Worm (Caenorhabditis elegans) whole organism, L3 larva: ENCODE data around the gene srd-17.

Experiments
- R02D3.7 ChIP-seq: fragments of 150-350 bp; optimal IDR thresholded peaks from 2 replicates; lab custom pipeline; 2014; ENCODE audit warnings: missing biosample characterization, missing genetic modification characterization
- ZK546.5 ChIP-seq: sonication (generic microtip); optimal IDR thresholded peaks from 2 replicates; lab custom pipeline; 2017; ENCODE audit warnings: missing biosample characterization, missing genetic modification characterization
- ama-1 ChIP-seq: fragments of 150-350 bp; optimal IDR thresholded peaks from 2 replicates; lab custom pipeline; 2018
- ceh-16 ChIP-seq: sonication (generic microtip); optimal IDR thresholded peaks from 2 replicates; lab custom pipeline; 2017; ENCODE audit warnings: missing biosample characterization, missing genetic modification characterization
- ceh-28 ChIP-seq: fragments of 150-350 bp; optimal IDR thresholded peaks from 2 replicates; lab custom pipeline; 2014; ENCODE audit warnings: missing biosample characterization, missing genetic modification reagents, missing genetic modification characterization
- egl-27 ChIP-seq: sonication (generic microtip); optimal IDR thresholded peaks from 4 replicates; lab custom pipeline; 2017; ENCODE audit warnings: missing biosample characterization, missing genetic modification reagents, missing genetic modification characterization
- elt-2 ChIP-seq: sonication (generic microtip); optimal IDR thresholded peaks from 2 replicates; lab custom pipeline; 2016; ENCODE audit warnings: missing genetic modification reagents, mild to moderate bottlenecking, missing genetic modification characterization, missing compliant biosample characterization
- elt-3 ChIP-seq, 3 experiments: fragments of 150-350 bp in 1 of 3; sonication (generic microtip) in 2 of 3; optimal IDR thresholded peaks; 2 replicates in 2 of 3; 4 replicates in 1 of 3; lab custom pipeline; 2014 to 2017; ENCODE audit warnings: missing biosample characterization in 3 of 3, missing genetic modification characterization in 3 of 3
- eor-1 ChIP-seq, 2 experiments: fragments of 150-350 bp; optimal IDR thresholded peaks; 2 replicates each; lab custom pipeline; 2014 to 2018; ENCODE audit warnings: missing biosample characterization in 2 of 2, missing genetic modification characterization in 2 of 2
- fkh-10 ChIP-seq: sonication (generic microtip); optimal IDR thresholded peaks from 2 replicates; lab custom pipeline; 2017; ENCODE audit warnings: missing biosample characterization, missing genetic modification reagents, missing genetic modification characterization
- fos-1 ChIP-seq: fragments of 150-350 bp; optimal IDR thresholded peaks from 2 replicates; lab custom pipeline; 2014; ENCODE audit warnings: missing biosample characterization, missing genetic modification characterization
- hmg-11 ChIP-seq: sonication (generic microtip); optimal IDR thresholded peaks from 2 replicates; lab custom pipeline; 2016; ENCODE audit warnings: missing genetic modification characterization, missing compliant biosample characterization
- lin-39 ChIP-seq: fragments of 150-350 bp; optimal IDR thresholded peaks from 2 replicates; lab custom pipeline; 2018; ENCODE audit warnings: missing biosample characterization, missing genetic modification reagents, missing genetic modification characterization
- lsy-12 ChIP-seq: sonication (generic microtip); optimal IDR thresholded peaks from 2 replicates; lab custom pipeline; 2016; ENCODE audit warnings: mild to moderate bottlenecking, missing genetic modification characterization, missing compliant biosample characterization
- mml-1 ChIP-seq: fragments of 150-350 bp; sonication (generic microtip); optimal IDR thresholded peaks from 3 replicates; lab custom pipeline; 2014; ENCODE audit warnings: missing biosample characterization, missing genetic modification characterization
- nhr-11 ChIP-seq: fragments of 150-350 bp; optimal IDR thresholded peaks from 2 replicates; lab custom pipeline; 2014; ENCODE audit warnings: missing biosample characterization, missing genetic modification characterization
- nhr-23 ChIP-seq: fragments of 150-350 bp; optimal IDR thresholded peaks from 2 replicates; lab custom pipeline; 2014; ENCODE audit warnings: missing biosample characterization, missing genetic modification reagents, missing genetic modification characterization
- nhr-25 ChIP-seq: sonication (generic microtip); optimal IDR thresholded peaks from 2 replicates; lab custom pipeline; 2017; ENCODE audit warnings: missing biosample characterization, missing genetic modification characterization
- nhr-28 ChIP-seq: fragments of 150-350 bp; optimal IDR thresholded peaks from 2 replicates; lab custom pipeline; 2014; ENCODE audit warnings: missing biosample characterization, missing genetic modification characterization
- nhr-43 ChIP-seq: sonication (generic microtip); optimal IDR thresholded peaks from 2 replicates; lab custom pipeline; 2016; ENCODE audit warnings: mild to moderate bottlenecking, missing genetic modification characterization, missing compliant biosample characterization; ENCODE audit not compliant: poor library complexity, severe bottlenecking
- nhr-76 ChIP-seq: fragments of 150-350 bp; sonication (generic microtip); optimal IDR thresholded peaks from 5 replicates; lab custom pipeline; 2014; ENCODE audit warnings: missing biosample characterization, missing genetic modification characterization
- nhr-77 ChIP-seq: fragments of 150-350 bp; optimal IDR thresholded peaks from 2 replicates; lab custom pipeline; 2014; ENCODE audit warnings: missing biosample characterization, missing genetic modification characterization
- pha-4 ChIP-seq: fragments of 150-350 bp; optimal IDR thresholded peaks from 2 replicates; lab custom pipeline; 2014; ENCODE audit warnings: missing biosample characterization, missing genetic modification reagents, missing genetic modification characterization
- pqm-1 ChIP-seq: fragments of 150-350 bp; optimal IDR thresholded peaks from 2 replicates; lab custom pipeline; 2017; ENCODE audit warnings: missing biosample characterization, missing genetic modification characterization, inconsistent platforms
- sea-2 ChIP-seq: fragments of 150-350 bp; sonication (generic microtip); optimal IDR thresholded peaks from 4 replicates; lab custom pipeline; 2014; ENCODE audit warnings: missing biosample characterization, missing genetic modification reagents, missing genetic modification characterization
- tbx-2 ChIP-seq: sonication (generic microtip); optimal IDR thresholded peaks from 2 replicates; lab custom pipeline; 2016; ENCODE audit warnings: mild to moderate bottlenecking, missing genetic modification characterization, missing compliant biosample characterization
- unc-39 ChIP-seq: sonication (generic microtip); optimal IDR thresholded peaks from 4 replicates; lab custom pipeline; 2017; ENCODE audit warnings: missing biosample characterization, missing genetic modification characterization
- unc-62 ChIP-seq: fragments of 150-350 bp; sonication (generic microtip); optimal IDR thresholded peaks from 4 replicates; lab custom pipeline; 2014; ENCODE audit warnings: missing biosample characterization, missing genetic modification reagents, missing genetic modification characterization
- ztf-4 ChIP-seq: fragments of 150-350 bp; optimal IDR thresholded peaks from 2 replicates; lab custom pipeline; 2014; ENCODE audit warnings: missing biosample characterization, missing genetic modification characterization

Gene srd-17

DNA sequence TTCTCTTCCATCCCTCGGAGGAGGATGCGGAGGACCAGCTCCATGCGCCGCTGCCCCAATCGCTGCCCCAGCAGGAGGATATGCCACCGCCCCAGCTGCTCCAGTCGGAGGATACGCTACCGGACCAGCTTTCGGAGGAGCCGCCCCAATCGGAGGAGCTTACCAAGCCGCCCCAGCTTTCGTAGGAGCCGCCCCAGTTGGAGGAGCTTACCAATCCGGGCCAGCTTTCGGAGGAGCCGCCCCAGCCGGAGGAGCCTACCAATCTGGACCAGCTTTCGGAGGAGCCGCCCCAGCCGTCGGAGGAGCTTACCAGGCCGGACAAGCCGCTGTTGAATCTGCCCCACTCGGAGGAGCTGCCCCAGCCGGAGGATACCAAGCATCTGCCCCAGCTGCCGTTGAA, 17.1 kb downstream of the srd-17 start:
- TF ChIP-seq lsy-12, result peak; percentile 22
- no peak for TF ChIP-seq lin-39 (tag; lab: Kevin White, UChicago)
- TF ChIP-seq unc-39, result no peak
- no peak for TF ChIP-seq ama-1 (lab: Kevin White, UChicago)

DNA sequence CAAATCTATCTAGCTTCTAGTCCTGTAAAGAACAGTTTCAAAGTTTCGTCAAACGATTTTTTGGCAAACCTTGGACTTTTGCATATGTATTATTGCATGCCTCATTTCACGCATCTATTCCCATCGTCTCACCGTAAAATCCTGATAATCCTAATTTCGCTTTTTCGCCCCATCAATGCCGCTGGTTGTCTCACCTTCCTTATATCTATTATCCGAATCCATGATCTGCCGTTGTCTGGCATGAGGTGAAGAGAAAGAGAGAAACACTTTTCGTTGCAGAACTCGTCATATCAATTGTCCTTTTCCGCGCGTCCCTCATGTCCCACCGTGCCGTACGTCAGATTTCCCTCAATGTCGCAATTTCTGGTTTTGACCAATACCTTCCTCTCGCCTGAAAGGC, 17.9 kb downstream of the srd-17 start, which contains the start of gene cut-2:
Gene cut-2 (plus strand): TSS at position 365 of the 400 bp plus-strand sequence.
- TF ChIP-seq nhr-28 (no peak), nhr-25 (tag; lab: Kevin White, UChicago) (peak; percentile 10)

DNA sequence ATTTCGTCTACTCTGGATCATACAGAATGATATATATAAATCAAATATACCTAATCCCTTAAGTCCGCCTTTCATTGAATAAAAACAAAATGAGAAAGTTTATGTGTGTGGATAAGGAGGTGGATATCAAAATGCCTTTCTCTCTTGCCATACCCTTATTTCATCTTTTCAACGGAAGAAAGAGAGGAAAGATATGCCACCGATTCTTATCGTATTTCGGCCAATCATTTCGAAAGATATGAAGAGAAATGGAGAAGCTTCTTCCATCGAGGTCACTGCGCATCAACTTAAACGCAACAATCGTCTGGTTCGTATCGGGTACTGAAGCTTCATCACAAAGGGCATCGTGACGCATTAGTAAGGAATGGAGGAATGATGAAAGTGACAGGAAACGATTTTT, 19.2 kb downstream of the srd-17 start:
- TF ChIP-seq nhr-25 (tag; lab: Kevin White, UChicago), result peak; percentile 88
- TF ChIP-seq nhr-23 (tag; lab: Kevin White, UChicago), result peak; percentile 31
- TF ChIP-seq elt-3 (tag; optimal IDR thresholded peaks at IDR 0.05; lab: Kevin White, UChicago), result peak in 1 of 3 experiments; percentile 37
- no peak for TF ChIP-seq fkh-10 (GFP tag; lab: Kevin White, UChicago)
- peak; percentile 24 for TF ChIP-seq fos-1 (tag; lab: Kevin White, UChicago)
- TF ChIP-seq, all 47 proteins: peak for 4

DNA sequence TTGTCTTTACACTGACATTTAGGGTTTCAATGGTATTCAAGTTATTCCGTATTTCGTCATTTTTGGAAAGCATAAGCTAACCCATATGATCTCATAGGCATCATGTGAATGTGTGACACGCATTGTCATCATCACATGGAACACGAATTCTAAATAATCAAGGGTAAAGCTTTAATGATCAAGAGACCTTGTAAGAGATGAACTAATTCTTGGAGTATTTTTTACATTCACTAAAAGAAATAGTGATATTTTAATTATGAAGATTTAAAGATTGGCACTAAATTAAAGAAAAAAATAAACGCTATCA, 20.6 kb downstream of the srd-17 start:
- TF ChIP-seq elt-2 (tag; lab: Kevin White, UChicago) (no peak), ceh-16 (tag; lab: Kevin White, UChicago) (no peak), ZK546.5 (no peak), egl-27 (tag; lab: Kevin White, UChicago) (no peak), ceh-28 (tag; lab: Kevin White, UChicago) (no peak), mml-1 (tag; lab: Kevin White, UChicago) (no peak), nhr-25 (tag; lab: Kevin White, UChicago) (no peak), eor-1 (tag; optimal IDR thresholded peaks at IDR 0.05; lab: Kevin White, UChicago) (no peak), unc-62 (GFP tag; lab: Kevin White, UChicago) (no peak), ztf-4 (tag; lab: Kevin White, UChicago) (no peak), R02D3.7 (tag; lab: Kevin White, UChicago) (no peak), nhr-76 (tag; lab: Kevin White, UChicago) (no peak), pqm-1 (tag; lab: Kevin White, UChicago) (no peak), pha-4 (no peak), sea-2 (GFP tag; lab: Kevin White, UChicago) (no peak), nhr-11 (tag; lab: Kevin White, UChicago) (no peak), nhr-77 (no peak), tbx-2 (tag; lab: Kevin White, UChicago) (no peak)

DNA sequence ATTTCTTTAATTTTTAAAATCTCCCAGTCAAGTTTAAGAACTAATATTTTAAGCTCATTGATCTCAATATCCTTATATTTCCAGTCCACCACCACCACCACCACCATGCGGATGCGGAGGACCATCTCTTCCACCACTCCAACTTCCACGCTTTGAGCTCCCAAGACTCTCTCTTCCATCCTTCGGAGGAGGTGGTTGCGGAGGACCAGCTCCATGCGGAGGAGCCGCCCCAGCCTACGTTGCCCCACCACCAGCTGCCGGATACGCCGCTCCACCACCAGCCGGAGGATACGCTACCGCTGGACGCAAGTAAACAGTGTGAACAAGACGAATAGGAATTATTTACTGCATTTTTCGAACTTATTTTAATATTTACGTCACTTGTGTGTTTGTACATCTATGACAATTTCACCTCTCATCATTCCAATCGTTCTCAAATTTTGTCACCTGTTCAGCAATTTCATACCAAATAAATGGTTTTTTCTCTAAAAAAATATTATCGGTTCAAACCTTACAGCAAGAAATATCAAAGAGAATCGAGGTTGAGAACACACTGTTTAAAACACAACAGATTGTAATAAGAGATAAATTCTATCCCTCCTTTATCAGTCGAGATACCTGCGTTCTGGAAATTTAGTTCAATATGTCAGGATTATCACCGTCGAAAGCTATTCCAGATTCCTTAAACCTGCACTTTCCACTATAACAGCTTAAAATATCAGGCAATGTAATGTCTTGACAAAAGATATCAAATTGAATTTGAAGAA, 21.1 kb downstream of the srd-17 start:
- TF ChIP-seq fkh-10 (GFP tag; lab: Kevin White, UChicago), result no peak
- peak; percentile 29 for TF ChIP-seq nhr-43
- TF ChIP-seq ama-1 (lab: Kevin White, UChicago), result peak; percentile 81
- no peak for TF ChIP-seq elt-2 (tag; lab: Kevin White, UChicago)
- TF ChIP-seq pqm-1 (tag; lab: Kevin White, UChicago), result no peak
- peak in 1 of 3 experiments; percentile 41 for TF ChIP-seq elt-3 (tag; optimal IDR thresholded peaks at IDR 0.05; lab: Kevin White, UChicago)
- TF ChIP-seq nhr-77, result peak; percentile 38
- TF ChIP-seq nhr-25 (tag; lab: Kevin White, UChicago), result peak; percentile 86
- no peak for TF ChIP-seq nhr-28
- TF ChIP-seq hmg-11 (tag; lab: Kevin White, UChicago), result no peak

DNA sequence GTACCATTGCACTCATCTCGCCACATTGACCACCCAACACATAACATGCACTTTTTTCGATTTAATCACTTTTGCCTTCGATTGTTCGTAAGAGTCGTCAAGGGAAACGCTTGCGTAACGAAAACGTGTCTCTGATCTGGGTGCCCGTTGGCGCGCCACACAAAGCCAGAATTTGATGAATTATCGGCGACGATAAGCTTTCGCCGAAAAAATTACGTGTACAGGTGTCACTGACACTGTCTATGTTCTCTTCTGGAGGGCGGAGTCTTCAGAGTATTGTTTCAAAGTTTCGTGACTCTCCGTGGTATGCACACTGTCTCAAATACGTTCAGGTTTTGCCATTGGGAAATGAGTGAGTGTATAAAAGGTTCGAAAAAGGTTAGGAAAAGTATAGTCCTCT, 21.8 kb downstream of the srd-17 start, which contains the start of gene F53F1.4:
Gene F53F1.4 (plus strand): TSS at position 390 of the 400 bp plus-strand sequence.
- TF ChIP-seq nhr-25 (tag; lab: Kevin White, UChicago) (peak; percentile 69), tbx-2 (tag; lab: Kevin White, UChicago) (no peak)
